Fruit fly (Drosophila melanogaster) whole organism, embryonic: ENCODE data around the gene CG44270.
A peak's percentile ranks its signal among the peaks of the same experiment; 100 is the strongest.

ENCODE experiments used
- Adf1 ChIP-seq: fragments of 200-800 bp; sonication (Bioruptor generic); IDR thresholded peaks from 2 replicates; pipeline ENCODE4 v1.3.6; 2022; ENCODE audit warnings: missing biosample characterization, missing genetic modification characterization
- Atf-2 ChIP-seq: fragments of 200-800 bp; sonication (Bioruptor generic); optimal IDR thresholded peaks from 2 replicates; lab custom pipeline; 2016; ENCODE audit warnings: missing biosample characterization, missing genetic modification characterization
- BtbVII ChIP-seq: fragments of 200-800 bp; sonication (Bioruptor generic); optimal IDR thresholded peaks from 3 replicates; lab custom pipeline; 2017; ENCODE audit warnings: missing biosample characterization, mild to moderate bottlenecking, missing genetic modification characterization
- CG1024 ChIP-seq: fragments of 200-800 bp; sonication (Bioruptor generic); IDR thresholded peaks from 2 replicates; pipeline ENCODE4 v1.3.6; 2022; ENCODE audit warnings: missing biosample characterization, missing genetic modification characterization
- CG11456 ChIP-seq: fragments of 200-800 bp; sonication (Bioruptor generic); IDR thresholded peaks from 3 replicates; pipeline ENCODE4 v1.3.6; 2022; ENCODE audit warnings: missing biosample characterization, missing genetic modification characterization
- CG15479 ChIP-seq: fragments of 200-800 bp; sonication (Bioruptor generic); optimal IDR thresholded peaks from 3 replicates; lab custom pipeline; 2019; ENCODE audit warnings: missing biosample characterization, mild to moderate bottlenecking, missing genetic modification characterization, moderate library complexity
- CG3407 ChIP-seq: fragments of 200-800 bp; sonication (Bioruptor generic); optimal IDR thresholded peaks from 2 replicates; lab custom pipeline; 2018; ENCODE audit warnings: missing biosample characterization, mild to moderate bottlenecking, missing genetic modification characterization
- CG8478 ChIP-seq: fragments of >200 bp; optimal IDR thresholded peaks from 2 replicates; lab custom pipeline; 2018
- CG8944 ChIP-seq: fragments of 200-800 bp; sonication (Bioruptor generic); optimal IDR thresholded peaks from 3 replicates; lab custom pipeline; 2016; ENCODE audit warnings: missing biosample characterization, missing genetic modification characterization
- CG9876 ChIP-seq: fragments of 200-800 bp; sonication (Bioruptor generic); optimal IDR thresholded peaks from 2 replicates; lab custom pipeline; 2016; ENCODE audit warnings: missing biosample characterization, missing genetic modification characterization
- CTCF ChIP-seq: fragments of 200-800 bp; sonication (Bioruptor generic); optimal IDR thresholded peaks from 2 replicates; lab custom pipeline; 2017; ENCODE audit warnings: missing biosample characterization, mild to moderate bottlenecking, missing genetic modification characterization, moderate library complexity
- Deaf1 ChIP-seq: fragments of 200-800 bp; optimal IDR thresholded peaks from 3 replicates; lab custom pipeline; 2019; ENCODE audit warnings: missing biosample characterization, mild to moderate bottlenecking, missing genetic modification characterization, moderate library complexity
- Dfd ChIP-seq, 2 experiments: fragments of >200 bp; optimal IDR thresholded peaks; 2 replicates each; lab custom pipeline; 2017; ENCODE audit warnings: missing biosample characterization in 2 of 2, missing genetic modification characterization in 2 of 2
- Dip3 ChIP-seq: fragments of 200-800 bp; sonication (Bioruptor generic); optimal IDR thresholded peaks from 3 replicates; lab custom pipeline; 2016; ENCODE audit warnings: missing biosample characterization, missing genetic modification characterization
- Ets65A ChIP-seq: fragments of 200-800 bp; sonication (Bioruptor generic); peaks from one replicate; lab custom pipeline; 2016; ENCODE audit warnings: missing biosample characterization, missing genetic modification characterization
- HLH4C ChIP-seq: fragments of 200-800 bp; sonication (Bioruptor generic); IDR thresholded peaks from 3 replicates; pipeline ENCODE4 v1.3.6; 2022; ENCODE audit warnings: missing biosample characterization, missing genetic modification characterization; ENCODE audit not compliant: partially characterized antibody
- Max ChIP-seq: fragments of 200-800 bp; sonication (Bioruptor generic); optimal IDR thresholded peaks from 2 replicates; lab custom pipeline; 2016; ENCODE audit warnings: missing biosample characterization, mild to moderate bottlenecking, missing genetic modification characterization
- Sry-δ ChIP-seq: fragments of 200-800 bp; sonication (Bioruptor generic); optimal IDR thresholded peaks from 2 replicates; lab custom pipeline; 2016; ENCODE audit warnings: missing biosample characterization, missing genetic modification characterization
- Trl ChIP-seq, 3 experiments: fragments of >200 bp in 2 of 3; fragments of 200-800 bp in 1 of 3; sonication (Bioruptor generic) in 1 of 3; optimal IDR thresholded peaks; 2 replicates in 1 of 3; 3 replicates in 2 of 3; lab custom pipeline; 2016 to 2017; ENCODE audit warnings: missing biosample characterization in 1 of 3, missing genetic modification characterization in 1 of 3
- ab ChIP-seq: fragments of 200-800 bp; sonication (Bioruptor generic); optimal IDR thresholded peaks from 2 replicates; lab custom pipeline; 2016; ENCODE audit warnings: missing biosample characterization, missing genetic modification characterization
- ase ChIP-seq: fragments of 200-800 bp; sonication (Bioruptor generic); IDR thresholded peaks from 3 replicates; pipeline ENCODE4 v1.3.6; 2022; ENCODE audit warnings: missing biosample characterization, missing genetic modification characterization
- chinmo ChIP-seq: fragments of 200-800 bp; sonication (Bioruptor generic); IDR thresholded peaks from 4 replicates; pipeline ENCODE4 v1.3.6; 2022; ENCODE audit warnings: missing biosample characterization, missing genetic modification characterization; ENCODE audit not compliant: partially characterized antibody
- dan ChIP-seq: fragments of 200-800 bp; sonication (Bioruptor generic); IDR thresholded peaks from 2 replicates; pipeline ENCODE4 v1.3.6; 2022; ENCODE audit warnings: missing biosample characterization, missing genetic modification characterization
- gsb-n ChIP-seq: fragments of 200-800 bp; sonication (Bioruptor generic); optimal IDR thresholded peaks from 3 replicates; lab custom pipeline; 2018; ENCODE audit warnings: missing biosample characterization, mild to moderate bottlenecking, missing genetic modification characterization
- ind ChIP-seq: fragments of 200-800 bp; sonication (Bioruptor generic); optimal IDR thresholded peaks from 3 replicates; lab custom pipeline; 2016; ENCODE audit warnings: missing biosample characterization, missing genetic modification characterization
- lmd ChIP-seq: fragments of 200-800 bp; sonication (Bioruptor generic); IDR thresholded peaks from 2 replicates; pipeline ENCODE4 v1.3.6; 2022; ENCODE audit warnings: missing biosample characterization, missing genetic modification characterization
- nerfin-1 ChIP-seq: fragments of 200-800 bp; sonication (Bioruptor generic); optimal IDR thresholded peaks from 3 replicates; lab custom pipeline; 2019; ENCODE audit warnings: missing biosample characterization, mild to moderate bottlenecking, missing genetic modification characterization, moderate library complexity
- sc ChIP-seq, 3 experiments: fragments of >200 bp in 2 of 3; fragments of 200-800 bp in 1 of 3; sonication (Bioruptor generic) in 1 of 3; optimal IDR thresholded peaks; 2 replicates in 2 of 3; 3 replicates in 1 of 3; lab custom pipeline; 2017; ENCODE audit warnings: mild to moderate bottlenecking in 1 of 3, missing biosample characterization in 1 of 3, missing genetic modification characterization in 1 of 3, missing genetic modification reagents in 1 of 3
- twi ChIP-seq: fragments of 200-800 bp; optimal IDR thresholded peaks from 2 replicates; lab custom pipeline; 2019; ENCODE audit warnings: missing biosample characterization, mild to moderate bottlenecking, missing genetic modification characterization, moderate library complexity
- tx ChIP-seq: fragments of 200-800 bp; sonication (Bioruptor generic); optimal IDR thresholded peaks from 2 replicates; lab custom pipeline; 2016; ENCODE audit warnings: missing biosample characterization, missing genetic modification characterization

The CG44270 gene

dm6 chr2L:20561796-20562411 is 31.0 kb downstream of the CG44270 start:
- TF ChIP-seq BtbVII (no peak), ab (no peak), Ets65A (GFP tag; lab: Kevin White, UChicago) (no peak), Trl (optimal IDR thresholded peaks at IDR 0.05; lab: Kevin White, UChicago) (peak; percentile 8 to 21), Trl (GFP tag; optimal IDR thresholded peaks at IDR 0.05; lab: Kevin White, UChicago) (no peak), CG8478 (lab: Kevin White, UChicago) (peak; percentile 38), Dfd (GFP tag; optimal IDR thresholded peaks at IDR 0.05; lab: Kevin White, UChicago) (peak in 1 of 2 experiments; percentile 20), CG15479 (GFP tag; lab: Kevin White, UChicago) (peak; percentile 79), Dip3 (GFP tag; lab: Kevin White, UChicago) (no peak), CG3407 (GFP tag; lab: Kevin White, UChicago) (no peak), ind (GFP tag; lab: Kevin White, UChicago) (no peak), lmd (GFP tag; lab: Robert Waterston, UW) (no peak), Adf1 (peak; percentile 90), sc (optimal IDR thresholded peaks at IDR 0.05; lab: Kevin White, UChicago) (no peak), sc (GFP tag; optimal IDR thresholded peaks at IDR 0.05; lab: Kevin White, UChicago) (no peak), dan (GFP tag; lab: Robert Waterston, UW) (no peak), nerfin-1 (tag; lab: Kevin White, UChicago) (peak; percentile 70), CG9876 (no peak), Sry-δ (GFP tag; lab: Kevin White, UChicago) (no peak), ase (GFP tag; lab: Robert Waterston, UW) (no peak), gsb-n (tag; lab: Kevin White, UChicago) (no peak), chinmo (GFP tag; lab: Robert Waterston, UW) (0 out of 4 replicates have a peak, but pooled peaks have one; percentile 18), Deaf1 (tag; lab: Kevin White, UChicago) (peak; percentile 82), CG11456 (GFP tag; lab: Robert Waterston, UW) (0 out of 3 replicates have a peak, but pooled peaks have one; percentile 22), twi (tag; lab: Kevin White, UChicago) (no peak)

dm6 chr2L:20575939-20576338 is 45.1 kb downstream of the CG44270 start:
- TF ChIP-seq tx (no peak), CG8944 (GFP tag; lab: Kevin White, UChicago) (no peak), CG1024 (GFP tag; lab: Robert Waterston, UW) (no peak), Atf-2 (GFP tag; lab: Kevin White, UChicago) (no peak), Max (GFP tag; lab: Kevin White, UChicago) (no peak), CTCF (GFP tag; lab: Kevin White, UChicago) (peak; percentile 45), HLH4C (GFP tag; lab: Robert Waterston, UW) (0 out of 3 replicates have a peak, but pooled peaks have one; percentile 33)
